Fruit fly (Drosophila melanogaster): ENCODE results near the gene CG5815.
A peak's percentile ranks its signal among the peaks of the same experiment; 100 is the strongest.

CG5815 gene

DNA sequence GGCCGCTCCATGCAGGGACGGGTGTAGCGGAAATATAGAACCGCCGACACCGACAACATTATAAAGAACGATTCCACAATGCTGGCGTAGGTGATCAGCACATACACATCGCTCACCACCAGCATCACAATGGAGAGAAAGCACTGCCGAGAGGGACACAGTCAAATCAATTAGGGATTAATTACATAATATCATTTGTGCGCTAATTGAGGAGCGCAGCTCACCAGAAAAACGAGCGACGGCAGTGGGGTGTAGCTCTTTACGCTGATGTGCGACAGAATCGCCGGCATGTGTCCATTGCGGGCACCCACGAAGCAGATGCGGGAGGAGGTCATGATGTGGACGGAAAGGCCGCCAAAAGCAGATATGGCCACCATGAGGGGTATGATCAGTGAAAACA is 2.9 kb upstream of the CG5815 start:
- TF ChIP-seq toe (GFP tag; optimal IDR thresholded peaks at IDR 0.05): no peak
- no peak for TF ChIP-seq CG14711 (tag; optimal IDR thresholded peaks at IDR 0.05)
- no peak for TF ChIP-seq CG7045 (GFP tag; optimal IDR thresholded peaks at IDR 0.05)
- no peak for TF ChIP-seq tj (GFP tag; optimal IDR thresholded peaks at IDR 0.05)
- TF ChIP-seq CG33017 (tag; optimal IDR thresholded peaks at IDR 0.05): no peak
- no peak for TF ChIP-seq CG5204 (GFP tag; optimal IDR thresholded peaks at IDR 0.05)
- no peak for TF ChIP-seq Mnt (GFP tag; optimal IDR thresholded peaks at IDR 0.05)
- no peak for TF ChIP-seq Clk (GFP tag; optimal IDR thresholded peaks at IDR 0.05)

DNA sequence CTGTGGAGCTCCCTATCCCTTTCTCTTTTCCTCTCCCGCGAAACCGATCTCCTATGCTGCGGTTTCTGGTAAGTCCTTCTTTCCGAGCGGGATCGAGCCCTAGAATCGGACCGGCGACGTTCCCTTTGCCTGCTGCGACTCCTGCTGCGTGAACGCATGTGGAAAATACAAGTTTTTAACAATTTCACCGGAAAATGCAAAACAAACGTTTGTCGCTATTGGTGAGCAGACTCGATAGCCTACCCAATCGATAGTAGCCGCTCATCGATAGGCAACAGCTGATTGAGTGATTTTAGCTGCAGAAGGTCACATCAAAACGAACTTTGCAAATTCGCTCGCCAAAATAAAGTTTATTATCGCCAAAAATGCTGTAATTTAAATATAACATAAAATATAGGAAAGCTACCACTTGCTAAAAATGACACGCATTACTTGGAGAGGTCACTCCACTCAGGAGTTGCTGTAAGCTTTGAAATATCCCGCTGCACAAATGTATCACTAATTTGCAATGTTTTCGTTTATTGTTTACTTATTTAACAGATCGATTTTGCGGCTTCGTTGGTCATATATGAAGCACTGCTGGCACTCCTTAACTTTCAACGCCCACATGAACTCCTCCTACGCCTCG is 4.2 kb downstream of the CG5815 start, which contains the start of the genes CG6066 and CG5880:
CG6066 (minus strand) TSS at position 243 of the 628 bp plus-strand sequence.
CG5880 (plus strand) TSS at position 281 of the 628 bp plus-strand sequence.
- TF ChIP-seq CG7045 (GFP tag; optimal IDR thresholded peaks at IDR 0.05) (no peak), cic (GFP tag; optimal IDR thresholded peaks at IDR 0.05) (no peak), CG5204 (GFP tag; optimal IDR thresholded peaks at IDR 0.05) (no peak), tj (GFP tag; optimal IDR thresholded peaks at IDR 0.05) (no peak), CG12768 (GFP tag; optimal IDR thresholded peaks at IDR 0.05) (no peak), bab1 (GFP tag; optimal IDR thresholded peaks at IDR 0.05) (no peak), CG7101 (tag; optimal IDR thresholded peaks at IDR 0.05) (no peak), CG33017 (tag; optimal IDR thresholded peaks at IDR 0.05) (no peak)

DNA sequence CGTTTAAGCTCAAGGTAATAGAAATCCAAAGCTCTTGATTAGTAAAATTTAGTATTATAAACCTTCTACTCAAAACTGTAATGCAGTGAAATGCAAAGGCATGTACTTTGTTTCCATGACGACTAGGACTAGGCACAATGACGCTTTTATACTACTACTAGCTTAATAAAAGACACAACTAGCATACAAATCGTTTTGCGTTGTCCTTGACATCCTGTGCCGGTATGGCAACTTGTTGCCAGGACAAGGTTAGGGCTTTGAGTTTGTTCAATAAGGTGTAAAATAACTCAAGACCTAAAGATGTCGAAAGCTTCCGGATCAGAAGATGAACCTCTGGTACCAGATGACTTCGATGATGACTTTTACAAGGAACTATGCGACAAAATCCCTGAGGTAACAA is 6.0 kb downstream of the CG5815 start, which contains the start of gene CG5882:
CG5882 (plus strand) TSS at position 301 of the 400 bp plus-strand sequence.
- no peak for TF ChIP-seq Mnt (GFP tag; optimal IDR thresholded peaks at IDR 0.05)
- TF ChIP-seq pad (GFP tag; optimal IDR thresholded peaks at IDR 0.05): no peak

DNA sequence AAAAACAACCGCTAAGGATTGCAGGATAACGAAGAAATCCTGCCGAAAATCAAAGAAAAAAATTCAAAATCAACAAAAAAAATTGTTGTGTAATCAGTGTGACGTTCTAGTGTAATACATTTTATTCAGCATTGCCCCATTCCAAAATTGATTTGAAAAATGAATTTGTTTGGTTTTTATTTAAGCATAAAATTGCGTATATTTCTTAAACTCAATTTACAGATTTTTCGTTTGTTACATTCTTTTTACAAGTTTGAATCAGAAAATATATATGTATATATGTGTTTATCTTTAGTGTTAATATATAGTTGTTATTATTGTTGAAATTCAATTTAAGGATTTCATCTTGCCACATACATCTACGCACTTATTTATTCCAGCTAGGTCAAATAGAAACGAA is 12.2 kb downstream of the CG5815 start, which contains the start of gene CG6059:
CG6059 (minus strand) TSS at position 101 of the 400 bp plus-strand sequence.
- TF ChIP-seq CG1620 (GFP tag; optimal IDR thresholded peaks at IDR 0.05) (no peak), cic (GFP tag; optimal IDR thresholded peaks at IDR 0.05) (no peak), Mnt (GFP tag; optimal IDR thresholded peaks at IDR 0.05) (no peak), Hr96 (GFP tag; optimal IDR thresholded peaks at IDR 0.05) (no peak), CG14711 (tag; optimal IDR thresholded peaks at IDR 0.05) (no peak), pad (GFP tag; optimal IDR thresholded peaks at IDR 0.05) (no peak), Crg-1 (GFP tag; optimal IDR thresholded peaks at IDR 0.05) (no peak), cnc (optimal IDR thresholded peaks at IDR 0.05) (no peak), CG5204 (GFP tag; optimal IDR thresholded peaks at IDR 0.05) (no peak), kay (GFP tag; ENCODE audit: borderline replicate concordance) (no peak), CG7045 (GFP tag; optimal IDR thresholded peaks at IDR 0.05) (no peak), CG33017 (tag; optimal IDR thresholded peaks at IDR 0.05) (no peak)

DNA sequence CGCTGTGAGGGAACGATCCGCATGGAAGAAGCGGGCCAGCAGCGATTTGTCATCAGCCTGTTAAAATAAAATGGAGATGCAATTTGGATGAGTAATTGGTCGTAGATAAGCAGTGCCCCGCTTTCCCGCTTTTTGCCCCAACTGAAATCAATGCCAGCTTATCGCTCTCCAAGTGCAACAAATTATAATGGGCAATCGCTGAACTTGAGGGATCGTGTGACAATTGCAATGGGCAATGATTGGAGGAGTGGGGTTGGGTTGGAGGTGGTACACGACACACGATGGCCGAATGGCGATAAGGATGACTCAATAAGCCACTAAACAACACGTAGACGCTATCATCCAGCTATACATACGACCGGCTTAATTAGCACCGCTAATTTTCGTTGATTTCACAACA is 16.4 kb downstream of the CG5815 start:
- no peak for TF ChIP-seq CG33017 (tag; optimal IDR thresholded peaks at IDR 0.05)
- peak; percentile 44 for TF ChIP-seq Mnt (GFP tag; optimal IDR thresholded peaks at IDR 0.05)

DNA sequence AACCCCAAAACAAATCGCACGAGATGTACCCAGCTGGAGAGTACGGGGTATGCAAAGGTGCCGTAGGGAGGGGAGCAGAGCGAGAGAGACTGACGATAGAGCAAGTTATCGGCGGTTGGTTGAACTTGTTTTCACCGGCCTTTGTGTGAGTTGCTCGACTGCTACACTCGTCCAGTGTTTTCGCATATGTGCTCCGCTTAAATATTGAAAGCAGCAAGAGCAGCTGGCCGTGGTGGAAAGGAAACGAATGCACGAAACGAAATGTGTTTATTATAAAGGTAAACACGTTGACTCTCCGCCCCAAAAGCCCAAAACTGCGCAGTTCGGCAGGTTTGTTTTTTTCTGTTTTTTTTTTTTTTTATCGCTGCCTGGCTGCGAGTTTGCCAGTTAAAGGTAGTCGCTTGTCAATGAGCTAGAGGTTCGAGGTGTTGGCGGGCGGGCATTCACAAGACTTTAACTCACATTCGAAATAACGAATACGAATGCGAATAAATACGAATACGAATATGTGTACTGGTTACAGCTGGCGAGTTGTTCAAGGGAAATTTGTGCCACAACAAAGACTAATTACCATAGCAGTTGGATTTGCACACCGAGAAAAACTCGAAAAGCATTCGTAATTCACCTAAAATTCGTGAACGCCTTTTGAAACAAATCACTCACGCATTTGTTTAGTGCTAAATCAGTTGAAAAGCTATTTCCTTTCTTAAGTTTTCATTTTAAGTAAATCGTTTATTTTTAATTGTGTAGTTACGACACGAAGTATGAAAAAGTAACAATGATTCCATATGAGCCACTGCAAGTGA is 17.4 kb downstream of the CG5815 start:
- TF ChIP-seq Crg-1 (GFP tag; optimal IDR thresholded peaks at IDR 0.05): peak; percentile 14
- no peak for TF ChIP-seq Clk (GFP tag; optimal IDR thresholded peaks at IDR 0.05)
- peak; percentile 37 for TF ChIP-seq bab1 (GFP tag; optimal IDR thresholded peaks at IDR 0.05)
- TF ChIP-seq CG7101 (tag; optimal IDR thresholded peaks at IDR 0.05): peak; percentile 7
- peak; percentile 70 for TF ChIP-seq tj (GFP tag; optimal IDR thresholded peaks at IDR 0.05)
- no peak for TF ChIP-seq pad (GFP tag; optimal IDR thresholded peaks at IDR 0.05)
- no peak for TF ChIP-seq CG5204 (GFP tag; optimal IDR thresholded peaks at IDR 0.05)
- TF ChIP-seq Mnt (GFP tag; optimal IDR thresholded peaks at IDR 0.05): peak; percentile 65
- peak; percentile 36 for TF ChIP-seq CG14711 (tag; optimal IDR thresholded peaks at IDR 0.05)
- TF ChIP-seq kay (GFP tag; ENCODE audit: borderline replicate concordance): no peak
- TF ChIP-seq cic (GFP tag; optimal IDR thresholded peaks at IDR 0.05): peak; percentile 47
- TF ChIP-seq CG11617 (GFP tag; optimal IDR thresholded peaks at IDR 0.05): peak; percentile 3
- no peak for TF ChIP-seq CG1620 (GFP tag; optimal IDR thresholded peaks at IDR 0.05)
- peak; percentile 8 for TF ChIP-seq CG33017 (tag; optimal IDR thresholded peaks at IDR 0.05)
- peak; percentile 19 for TF ChIP-seq CG7045 (GFP tag; optimal IDR thresholded peaks at IDR 0.05)
- no peak for TF ChIP-seq toe (GFP tag; optimal IDR thresholded peaks at IDR 0.05)
- TF ChIP-seq cnc (optimal IDR thresholded peaks at IDR 0.05): no peak
- no peak for TF ChIP-seq ovo (GFP tag; optimal IDR thresholded peaks at IDR 0.05)
- peak; percentile 22 for TF ChIP-seq CG12768 (GFP tag; optimal IDR thresholded peaks at IDR 0.05)
- TF ChIP-seq Hr96 (GFP tag; optimal IDR thresholded peaks at IDR 0.05): peak; percentile 13

Measured in whole organism, adult.